Fruit fly (Drosophila melanogaster): Measurements from ENCODE around the gene CG9386.
A peak's percentile ranks its signal among the peaks of the same experiment; 100 is the strongest.

The CG9386 gene

dm6 chr3R:9550265-9551012 is 4.8 kb downstream of the CG9386 start (continued):
- TF ChIP-seq Eip74EF (GFP tag; optimal IDR thresholded peaks at IDR 0.05) (peak; percentile 34 to 39), CG6791 (GFP tag; IDR thresholded peaks at IDR 0.05; ENCODE audit: partially characterized antibody) (no peak), E2f2 (GFP tag; IDR thresholded peaks at IDR 0.05) (no peak), Med (GFP tag) (peak; percentile 66), CG34422 (GFP tag; IDR thresholded peaks at IDR 0.05) (no peak), Nf-YB (GFP tag; optimal IDR thresholded peaks at IDR 0.05) (no peak), Gsc (GFP tag; IDR thresholded peaks at IDR 0.05) (no peak), Aef1 (GFP tag; IDR thresholded peaks at IDR 0.05) (no peak), CkIIα-i1 (GFP tag; IDR thresholded peaks at IDR 0.05) (no peak), Tbp (GFP tag; optimal IDR thresholded peaks at IDR 0.05) (peak; percentile 44), nerfin-1 (tag; optimal IDR thresholded peaks at IDR 0.05) (peak; percentile 25), CG2678 (tag; optimal IDR thresholded peaks at IDR 0.05) (peak; percentile 13), CG8478 (optimal IDR thresholded peaks at IDR 0.05) (no peak), CG17912 (GFP tag; optimal IDR thresholded peaks at IDR 0.05) (no peak), HLH4C (GFP tag; IDR thresholded peaks at IDR 0.05; ENCODE audit: partially characterized antibody) (no peak), CG8290 (GFP tag; optimal IDR thresholded peaks at IDR 0.05) (no peak), CG8290 (tag; optimal IDR thresholded peaks at IDR 0.05) (peak in 1 of 2 experiments; percentile 12), Mrtf (GFP tag; IDR thresholded peaks at IDR 0.05) (no peak), fd96Cb (tag; optimal IDR thresholded peaks at IDR 0.05) (no peak), D19B (GFP tag; optimal IDR thresholded peaks at IDR 0.05) (no peak), pita (GFP tag; optimal IDR thresholded peaks at IDR 0.05) (no peak), CG6254 (GFP tag; optimal IDR thresholded peaks at IDR 0.05) (peak; percentile 26), CG15696 (tag; optimal IDR thresholded peaks at IDR 0.05) (peak; percentile 22), CG17385 (GFP tag; optimal IDR thresholded peaks at IDR 0.05) (peak; percentile 18), Fer3 (tag; optimal IDR thresholded peaks at IDR 0.05) (no peak), CG2202 (tag; optimal IDR thresholded peaks at IDR 0.05) (peak; percentile 22), E2f1 (GFP tag; IDR thresholded peaks at IDR 0.05) (no peak), knrl (GFP tag; IDR thresholded peaks at IDR 0.05; ENCODE audit: partially characterized antibody) (no peak), TFAM (GFP tag; optimal IDR thresholded peaks at IDR 0.05) (no peak), bsh (GFP tag; optimal IDR thresholded peaks at IDR 0.05) (peak in 1 of 2 experiments; percentile 16), CG4730 (GFP tag; IDR thresholded peaks at IDR 0.05) (no peak), CG2712 (tag; optimal IDR thresholded peaks at IDR 0.05) (peak; percentile 16), CG10431 (GFP tag; optimal IDR thresholded peaks at IDR 0.05) (no peak), ATbp (GFP tag; optimal IDR thresholded peaks at IDR 0.05) (peak; percentile 27)

dm6 chr3R:9548769-9549168 is 6.4 kb downstream of the CG9386 start:
- no peak for TF ChIP-seq Chrac-16 (GFP tag; optimal IDR thresholded peaks at IDR 0.05)
- TF ChIP-seq Ets97D (GFP tag; optimal IDR thresholded peaks at IDR 0.05) = no peak
- TF ChIP-seq Oli (tag; optimal IDR thresholded peaks at IDR 0.05) = no peak
- TF ChIP-seq Hmx (GFP tag; optimal IDR thresholded peaks at IDR 0.05) = no peak
- TF ChIP-seq fru (optimal IDR thresholded peaks at IDR 0.05) = no peak
- TF ChIP-seq ftz-f1 (GFP tag; optimal IDR thresholded peaks at IDR 0.05) = peak; percentile 58
- 0 out of 2 replicates have a peak, but pooled peaks have one; percentile 14 for TF ChIP-seq vvl (GFP tag; IDR thresholded peaks at IDR 0.05)
- no peak for TF ChIP-seq Opbp (GFP tag; IDR thresholded peaks at IDR 0.05; ENCODE audit: partially characterized antibody)
- no peak for TF ChIP-seq H2.0 (GFP tag; IDR thresholded peaks at IDR 0.05)
- TF ChIP-seq sug (tag; optimal IDR thresholded peaks at IDR 0.05) = peak; percentile 41
- peak; percentile 40 for TF ChIP-seq cg (GFP tag; optimal IDR thresholded peaks at IDR 0.05)
- no peak for TF ChIP-seq CG2889 (GFP tag; IDR thresholded peaks at IDR 0.05)
- TF ChIP-seq Hey (tag; optimal IDR thresholded peaks at IDR 0.05) = peak; percentile 81
- peak; percentile 18 for TF ChIP-seq CG15479 (GFP tag; optimal IDR thresholded peaks at IDR 0.05)
- TF ChIP-seq CG10959 (GFP tag; IDR thresholded peaks at IDR 0.05) = no peak
- TF ChIP-seq twi (tag; optimal IDR thresholded peaks at IDR 0.05) = peak; percentile 70
- TF ChIP-seq HmgZ (tag; optimal IDR thresholded peaks at IDR 0.05) = peak; percentile 32
- peak; percentile 26 for TF ChIP-seq Med (GFP tag)
- TF ChIP-seq CG7786 (GFP tag; optimal IDR thresholded peaks at IDR 0.05) = no peak

All from whole organism, embryonic.